Fruit fly (Drosophila melanogaster) whole organism, embryonic: ENCODE measurements around the gene CG43800.
A peak's percentile ranks its signal among the peaks of the same experiment; 100 is the strongest.

Experiments
- BEAF-32 ChIP-seq: fragments of 200-800 bp; sonication (Bioruptor generic); optimal IDR thresholded peaks from 3 replicates; lab custom pipeline; 2017; ENCODE audit warnings: missing biosample characterization, missing genetic modification characterization, mild to moderate bottlenecking, moderate library complexity, missing genetic modification reagents
- Bdp1 ChIP-seq: fragments of 200-800 bp; sonication (Bioruptor generic); optimal IDR thresholded peaks from 3 replicates; lab custom pipeline; 2016; ENCODE audit warnings: missing biosample characterization, missing genetic modification characterization
- C15 ChIP-seq: fragments of 200-800 bp; sonication (Bioruptor generic); IDR thresholded peaks from 3 replicates; pipeline ENCODE4 v1.3.6; 2022; ENCODE audit warnings: missing biosample characterization, missing genetic modification characterization
- CG12299 ChIP-seq: fragments of 200-800 bp; sonication (Bioruptor generic); optimal IDR thresholded peaks from 2 replicates; lab custom pipeline; 2018; ENCODE audit warnings: missing biosample characterization, mild to moderate bottlenecking, missing genetic modification characterization
- CG13624 ChIP-seq: fragments of 200-800 bp; sonication (Bioruptor generic); optimal IDR thresholded peaks from 2 replicates; lab custom pipeline; 2016; ENCODE audit warnings: missing biosample characterization, missing genetic modification characterization
- CG13894 ChIP-seq: fragments of 200-800 bp; sonication (Bioruptor generic); optimal IDR thresholded peaks from 3 replicates; lab custom pipeline; 2018; ENCODE audit warnings: missing biosample characterization, mild to moderate bottlenecking, missing genetic modification characterization, moderate library complexity
- CG14860 ChIP-seq: fragments of 200-800 bp; sonication (Bioruptor generic); IDR thresholded peaks from 3 replicates; pipeline ENCODE4 v1.3.6; 2022; ENCODE audit warnings: missing biosample characterization, missing genetic modification characterization; ENCODE audit not compliant: partially characterized antibody
- CG17359 ChIP-seq: fragments of 200-800 bp; sonication (Bioruptor generic); optimal IDR thresholded peaks from 3 replicates; lab custom pipeline; 2018; ENCODE audit warnings: missing biosample characterization, mild to moderate bottlenecking, missing genetic modification characterization, moderate library complexity
- CG17829 ChIP-seq: fragments of 200-800 bp; optimal IDR thresholded peaks from 2 replicates; lab custom pipeline; 2019; ENCODE audit warnings: missing biosample characterization, mild to moderate bottlenecking, missing genetic modification characterization, moderate library complexity
- CG18619 ChIP-seq: fragments of 200-800 bp; sonication (Bioruptor generic); optimal IDR thresholded peaks from 3 replicates; lab custom pipeline; 2017; ENCODE audit warnings: missing biosample characterization, mild to moderate bottlenecking, missing genetic modification characterization
- CG2116 ChIP-seq: fragments of 200-800 bp; sonication (Bioruptor generic); optimal IDR thresholded peaks from 3 replicates; lab custom pipeline; 2018; ENCODE audit warnings: missing biosample characterization, mild to moderate bottlenecking, missing genetic modification characterization
- CG2199 ChIP-seq: fragments of 200-800 bp; sonication (Bioruptor generic); IDR thresholded peaks from 3 replicates; pipeline ENCODE4 v1.3.6; 2022; ENCODE audit warnings: missing biosample characterization, missing genetic modification characterization
- CG3065 ChIP-seq: fragments of 200-800 bp; sonication (Bioruptor generic); optimal IDR thresholded peaks from 2 replicates; lab custom pipeline; 2016; ENCODE audit warnings: missing biosample characterization, missing genetic modification characterization
- CG32532 ChIP-seq: fragments of 200-800 bp; sonication (Bioruptor generic); IDR thresholded peaks from 2 replicates; pipeline ENCODE4 v1.3.6; 2022; ENCODE audit warnings: missing biosample characterization, missing genetic modification characterization
- CG3726 ChIP-seq: fragments of 200-800 bp; sonication (Bioruptor generic); IDR thresholded peaks from 3 replicates; pipeline ENCODE4, ENCODE4 v1.3.6; 2022; ENCODE audit warnings: missing biosample characterization, missing genetic modification characterization
- CG42726 ChIP-seq: fragments of 200-800 bp; sonication (Bioruptor generic); IDR thresholded peaks from 2 replicates; pipeline ENCODE4 v1.3.6; 2022; ENCODE audit warnings: missing biosample characterization, missing genetic modification characterization; ENCODE audit not compliant: partially characterized antibody
- CG4360 ChIP-seq: fragments of 200-800 bp; sonication (Bioruptor generic); IDR thresholded peaks from 2 replicates; pipeline ENCODE4 v1.3.6; 2022; ENCODE audit warnings: missing biosample characterization, missing genetic modification characterization
- CG5953 ChIP-seq: fragments of 200-800 bp; sonication (Bioruptor generic); IDR thresholded peaks from 2 replicates; pipeline ENCODE4 v1.3.6; 2022; ENCODE audit warnings: missing biosample characterization, missing genetic modification characterization
- CG6175 ChIP-seq: fragments of 200-800 bp; sonication (Bioruptor generic); IDR thresholded peaks from 3 replicates; pipeline ENCODE4 v1.3.6; 2022; ENCODE audit warnings: missing biosample characterization, missing genetic modification characterization
- CG6254 ChIP-seq: fragments of 200-800 bp; sonication (Bioruptor generic); optimal IDR thresholded peaks from 3 replicates; lab custom pipeline; 2017; ENCODE audit warnings: mild to moderate bottlenecking, missing biosample characterization, missing genetic modification reagents, missing genetic modification characterization
- CG6683 ChIP-seq: fragments of 200-800 bp; sonication (Bioruptor generic); optimal IDR thresholded peaks from 2 replicates; lab custom pipeline; 2017; ENCODE audit warnings: missing biosample characterization, mild to moderate bottlenecking, missing genetic modification characterization, missing genetic modification reagents
- CG7745 ChIP-seq: fragments of 200-800 bp; sonication (Bioruptor generic); optimal IDR thresholded peaks from 2 replicates; lab custom pipeline; 2018; ENCODE audit warnings: missing biosample characterization, mild to moderate bottlenecking, missing genetic modification characterization, moderate library complexity
- CG7786 ChIP-seq: fragments of 200-800 bp; sonication (Bioruptor generic); optimal IDR thresholded peaks from 2 replicates; lab custom pipeline; 2016; ENCODE audit warnings: missing biosample characterization, missing genetic modification characterization
- CG8924 ChIP-seq: fragments of 200-800 bp; optimal IDR thresholded peaks from 3 replicates; lab custom pipeline; 2019; ENCODE audit warnings: missing biosample characterization, mild to moderate bottlenecking, missing genetic modification characterization, moderate library complexity
- Dll ChIP-seq: fragments of 200-800 bp; sonication (Bioruptor generic); IDR thresholded peaks from 4 replicates; pipeline ENCODE4 v1.3.6; 2022; ENCODE audit warnings: missing biosample characterization, missing genetic modification characterization; ENCODE audit not compliant: partially characterized antibody
- Hr78 ChIP-seq, 2 experiments: fragments of 200-800 bp in 1 of 2; fragments of >200 bp in 1 of 2; sonication (Bioruptor generic) in 1 of 2; optimal IDR thresholded peaks; 2 replicates each; lab custom pipeline; 2017 to 2019; ENCODE audit warnings: missing biosample characterization in 2 of 2, missing genetic modification characterization in 2 of 2, mild to moderate bottlenecking in 1 of 2, moderate library complexity in 1 of 2
- Jarid2 ChIP-seq: fragments of 200-800 bp; sonication (Bioruptor generic); optimal IDR thresholded peaks from 3 replicates; lab custom pipeline; 2017; ENCODE audit warnings: mild to moderate bottlenecking, missing biosample characterization, missing genetic modification reagents, missing genetic modification characterization
- Mad ChIP-seq: fragments of 200-800 bp; sonication (Bioruptor generic); optimal IDR thresholded peaks from 2 replicates; lab custom pipeline; 2016; ENCODE audit warnings: missing biosample characterization, missing genetic modification characterization
- Oaz ChIP-seq: fragments of 200-800 bp; sonication (Bioruptor generic); IDR thresholded peaks from 2 replicates; pipeline ENCODE4 v1.3.6; 2022; ENCODE audit warnings: missing biosample characterization, missing genetic modification characterization
- Side ChIP-seq: fragments of 200-800 bp; sonication (Bioruptor generic); optimal IDR thresholded peaks from 2 replicates; lab custom pipeline; 2016; ENCODE audit warnings: missing biosample characterization, missing genetic modification characterization
- Usf ChIP-seq: fragments of 200-800 bp; sonication (Bioruptor generic); optimal IDR thresholded peaks from 2 replicates; lab custom pipeline; 2017; ENCODE audit warnings: missing genotype, missing biosample characterization, missing genetic modification characterization
- cato ChIP-seq: fragments of 200-800 bp; sonication (Bioruptor generic); optimal IDR thresholded peaks from 2 replicates; lab custom pipeline; 2016; ENCODE audit warnings: missing biosample characterization, missing genetic modification characterization, borderline replicate concordance
- chinmo ChIP-seq: fragments of 200-800 bp; sonication (Bioruptor generic); IDR thresholded peaks from 4 replicates; pipeline ENCODE4 v1.3.6; 2022; ENCODE audit warnings: missing biosample characterization, missing genetic modification characterization; ENCODE audit not compliant: partially characterized antibody
- exex ChIP-seq: fragments of 200-800 bp; sonication (Bioruptor generic); optimal IDR thresholded peaks from 4 replicates; lab custom pipeline; 2018; ENCODE audit warnings: missing biosample characterization, mild to moderate bottlenecking, missing genetic modification characterization, moderate library complexity
- fd102C ChIP-seq: fragments of 200-800 bp; sonication (Bioruptor generic); optimal IDR thresholded peaks from 2 replicates; lab custom pipeline; 2018; ENCODE audit warnings: missing biosample characterization, mild to moderate bottlenecking, missing genetic modification characterization, moderate library complexity
- fd3F ChIP-seq: fragments of 200-800 bp; sonication (Bioruptor generic); optimal IDR thresholded peaks from 2 replicates; lab custom pipeline; 2018; ENCODE audit warnings: missing biosample characterization, mild to moderate bottlenecking, missing genetic modification characterization, moderate library complexity
- grau ChIP-seq: fragments of 200-800 bp; optimal IDR thresholded peaks from 3 replicates; lab custom pipeline; 2019; ENCODE audit warnings: missing biosample characterization, mild to moderate bottlenecking, missing genetic modification characterization, moderate library complexity
- gt ChIP-seq: fragments of 200-800 bp; sonication (Bioruptor generic); IDR thresholded peaks from 2 replicates; pipeline ENCODE4 v1.3.6; 2022; ENCODE audit warnings: missing biosample characterization, missing genetic modification characterization
- inv ChIP-seq: fragments of 200-800 bp; sonication (Bioruptor generic); IDR thresholded peaks from 2 replicates; pipeline ENCODE4 v1.3.6; 2022; ENCODE audit warnings: missing biosample characterization, missing genetic modification characterization; ENCODE audit not compliant: partially characterized antibody
- jumu ChIP-seq: fragments of 200-800 bp; sonication (Bioruptor generic); optimal IDR thresholded peaks from 3 replicates; lab custom pipeline; 2016; ENCODE audit warnings: missing biosample characterization, missing genetic modification characterization
- oc ChIP-seq: fragments of 200-800 bp; sonication (Bioruptor generic); optimal IDR thresholded peaks from 2 replicates; lab custom pipeline; 2018; ENCODE audit warnings: missing biosample characterization, mild to moderate bottlenecking, missing genetic modification characterization, moderate library complexity
- p53 ChIP-seq: fragments of 200-800 bp; sonication (Bioruptor generic); optimal IDR thresholded peaks from 2 replicates; lab custom pipeline; 2016; ENCODE audit warnings: missing biosample characterization, missing genetic modification characterization
- pho ChIP-seq: fragments of 200-800 bp; sonication (Bioruptor generic); optimal IDR thresholded peaks from 2 replicates; lab custom pipeline; 2016; ENCODE audit warnings: missing biosample characterization, missing genetic modification characterization
- pnt ChIP-seq: fragments of 200-800 bp; sonication (Bioruptor generic); optimal IDR thresholded peaks from 3 replicates; lab custom pipeline; 2016; ENCODE audit warnings: missing biosample characterization, missing genetic modification characterization
- scrt ChIP-seq: fragments of 200-800 bp; sonication (Bioruptor generic); optimal IDR thresholded peaks from 2 replicates; lab custom pipeline; 2018; ENCODE audit warnings: missing biosample characterization, mild to moderate bottlenecking, missing genetic modification characterization, moderate library complexity
- sd ChIP-seq: fragments of 200-800 bp; sonication (Bioruptor generic); optimal IDR thresholded peaks from 3 replicates; lab custom pipeline; 2018; ENCODE audit warnings: missing biosample characterization, mild to moderate bottlenecking, missing genetic modification characterization, moderate library complexity
- sim ChIP-seq: fragments of 200-800 bp; sonication (Bioruptor generic); IDR thresholded peaks from 2 replicates; pipeline ENCODE4 v1.3.6; 2022; ENCODE audit warnings: missing biosample characterization, missing genetic modification characterization
- trem ChIP-seq: fragments of 200-800 bp; optimal IDR thresholded peaks from 3 replicates; lab custom pipeline; 2019; ENCODE audit warnings: missing biosample characterization, mild to moderate bottlenecking, missing genetic modification characterization, moderate library complexity
- ttk ChIP-seq: fragments of 200-800 bp; sonication (Bioruptor generic); IDR thresholded peaks from 2 replicates; pipeline ENCODE4 v2.1.2; 2022; ENCODE audit warnings: missing biosample characterization, missing genetic modification characterization
- zen ChIP-seq: fragments of 200-800 bp; sonication (Bioruptor generic); optimal IDR thresholded peaks from 3 replicates; lab custom pipeline; 2018; ENCODE audit warnings: missing biosample characterization, mild to moderate bottlenecking, missing genetic modification characterization, moderate library complexity

CG43800 gene

dm6 chr2L:7281430-7281829, 48.8 kb upstream of the CG43800 start (continued):
- TF ChIP-seq CG32532 (GFP tag; lab: Robert Waterston, UW) (peak; percentile 82), CG6254 (GFP tag; lab: Kevin White, UChicago) (no peak), Hr78 (GFP tag; optimal IDR thresholded peaks at IDR 0.05; lab: Kevin White, UChicago) (no peak), zen (tag; lab: Kevin White, UChicago) (peak; percentile 72), Usf (peak; percentile 29), jumu (GFP tag; lab: Kevin White, UChicago) (peak; percentile 40), trem (peak; percentile 40), p53 (GFP tag; lab: Kevin White, UChicago) (peak; percentile 61), CG4360 (no peak), C15 (GFP tag; lab: Robert Waterston, UW) (no peak; the same call in 2 of the 3 replicates), sd (tag; lab: Kevin White, UChicago) (peak; percentile 23), CG6683 (no peak), Oaz (GFP tag; lab: Robert Waterston, UW) (peak; percentile 38; the same call in 1 of the 2 replicates), CG3065 (GFP tag; lab: Kevin White, UChicago) (peak; percentile 12), CG6175 (GFP tag; lab: Robert Waterston, UW) (peak; percentile 43; the same call in 1 of the 3 replicates), CG3726 (no peak), ttk (GFP tag; lab: Robert Waterston, UW) (peak; percentile 45), fd3F (GFP tag; lab: Kevin White, UChicago) (peak; percentile 26), BEAF-32 (peak; percentile 2), CG17829 (peak; percentile 66), CG18619 (GFP tag; lab: Kevin White, UChicago) (peak; percentile 43), Bdp1 (GFP tag; lab: Kevin White, UChicago) (peak; percentile 27), Side (GFP tag; lab: Kevin White, UChicago) (peak; percentile 25), scrt (GFP tag; lab: Kevin White, UChicago) (no peak), CG12299 (tag; lab: Kevin White, UChicago) (peak; percentile 12), CG2199 (peak; percentile 71), CG7786 (GFP tag; lab: Kevin White, UChicago) (peak; percentile 37), Jarid2 (GFP tag; lab: Kevin White, UChicago) (peak; percentile 75), pnt (GFP tag; lab: Kevin White, UChicago) (peak; percentile 74), CG17359 (tag; lab: Kevin White, UChicago) (peak; percentile 44), CG8924 (tag; lab: Kevin White, UChicago) (no peak), Dll (GFP tag; lab: Robert Waterston, UW) (no peak), CG7745 (tag; lab: Kevin White, UChicago) (no peak), CG14860 (GFP tag; lab: Robert Waterston, UW) (no peak), CG42726 (GFP tag; lab: Robert Waterston, UW) (peak; percentile 89), Mad (GFP tag; lab: Kevin White, UChicago) (peak; percentile 44), cato (GFP tag; lab: Kevin White, UChicago) (peak; percentile 51), fd102C (GFP tag; lab: Kevin White, UChicago) (no peak), chinmo (no peak), CG5953 (GFP tag; lab: Robert Waterston, UW) (no peak), inv (GFP tag; lab: Robert Waterston, UW) (peak; percentile 33; the same call in 1 of the 2 replicates), exex (tag; lab: Kevin White, UChicago) (no peak), oc (tag; lab: Kevin White, UChicago) (no peak), sim (GFP tag; lab: Robert Waterston, UW) (no peak), pho (GFP tag; lab: Kevin White, UChicago) (peak; percentile 17), CG13624 (peak; percentile 39), gt (GFP tag; lab: Robert Waterston, UW) (no peak), CG2116 (GFP tag; lab: Kevin White, UChicago) (no peak), CG13894 (tag; lab: Kevin White, UChicago) (peak; percentile 27), grau (tag; lab: Kevin White, UChicago) (peak; percentile 66)
